Fruit fly (Drosophila melanogaster) whole organism: ENCODE measurements around the gene Tao.

Experiments
- CG8478 ChIP-seq: fragments of >200 bp; optimal IDR thresholded peaks from 2 replicates; lab custom pipeline; 2018; ENCODE audit warnings: inconsistent platforms
- EcR ChIP-seq, 2 experiments: fragments of >200 bp; optimal IDR thresholded peaks; 2 replicates each; lab custom pipeline; 2017; ENCODE audit warnings: missing biosample characterization in 2 of 2, missing genetic modification characterization in 2 of 2, missing genetic modification reagents in 2 of 2
- usp ChIP-seq: fragments of >200 bp; optimal IDR thresholded peaks from 2 replicates; lab custom pipeline; 2017; ENCODE audit warnings: missing biosample characterization, missing genetic modification characterization, mixed read lengths

DNA sequence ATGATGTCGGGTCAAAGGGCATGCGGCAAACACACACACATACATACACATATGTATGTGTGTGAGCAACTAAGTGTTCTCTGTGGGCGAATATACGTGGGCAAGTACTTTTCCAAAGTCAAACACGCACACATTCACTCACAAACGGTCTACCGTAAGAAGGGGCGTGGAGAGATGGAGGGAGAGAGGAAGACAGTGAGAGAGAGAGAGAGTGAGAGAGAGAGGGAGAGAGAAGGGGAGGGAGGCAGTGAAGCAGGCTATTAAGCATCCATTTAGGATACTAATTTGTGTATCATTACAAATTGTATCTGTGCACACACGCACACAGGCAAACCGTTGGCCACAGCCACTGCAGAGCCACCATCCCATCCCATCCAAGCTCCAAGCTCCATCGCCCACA is 31.2 kb downstream of the Tao start:
- no peak for TF ChIP-seq usp (GFP tag; lab: Kevin White, UChicago)
- TF ChIP-seq EcR (GFP tag; optimal IDR thresholded peaks at IDR 0.05; lab: Kevin White, UChicago) = no peak
- no peak for TF ChIP-seq CG8478 (lab: Kevin White, UChicago)
